Worm (Caenorhabditis elegans): Measurements from ENCODE around the gene ints-7.

ints-7 gene

ce11 chrII:11582698-11583097 lies at the start of gene ints-7:
Gene ints-7 (plus strand): TSS chrII:11582849.
- no peak for TF ChIP-seq tbx-8 (GFP tag; optimal IDR thresholded peaks at IDR 0.05)
- TF ChIP-seq sptf-1 (tag; optimal IDR thresholded peaks at IDR 0.05), result no peak
- no peak for TF ChIP-seq blmp-1 (tag; optimal IDR thresholded peaks at IDR 0.05)
- TF ChIP-seq elt-3 (tag; optimal IDR thresholded peaks at IDR 0.05), result no peak
- no peak for TF ChIP-seq mab-5 (tag; optimal IDR thresholded peaks at IDR 0.05)

ce11 chrII:11533716-11534115 lies 48.9 kb upstream of the ints-7 start, which contains the start of gene mdt-8:
Gene mdt-8 (minus strand): TSS chrII:11533816.
- TF ChIP-seq snpc-4 (tag; optimal IDR thresholded peaks at IDR 0.05) (no peak), flh-1 (GFP tag; optimal IDR thresholded peaks at IDR 0.05) (no peak), ztf-11 (tag; optimal IDR thresholded peaks at IDR 0.05) (no peak), ceh-43 (GFP tag; optimal IDR thresholded peaks at IDR 0.05) (no peak), ceh-39 (tag; optimal IDR thresholded peaks at IDR 0.05) (no peak), bed-3 (GFP tag; optimal IDR thresholded peaks at IDR 0.05) (no peak), elt-1 (tag; optimal IDR thresholded peaks at IDR 0.05; ENCODE audit: borderline replicate concordance, insufficient read depth) (no peak), sem-2 (GFP tag; optimal IDR thresholded peaks at IDR 0.05) (no peak), elt-3 (tag; optimal IDR thresholded peaks at IDR 0.05) (no peak), lin-32 (GFP tag; optimal IDR thresholded peaks at IDR 0.05) (no peak), nhr-28 (tag; optimal IDR thresholded peaks at IDR 0.05) (no peak)

ce11 chrII:11534429-11535099 lies 48.1 kb upstream of the ints-7 start, which contains the start of gene Y62F5A.12:
Gene Y62F5A.12 (minus strand): TSS chrII:11534479.
- TF ChIP-seq tbx-8 (GFP tag; optimal IDR thresholded peaks at IDR 0.05) (peak; percentile 6), lsy-2 (tag; optimal IDR thresholded peaks at IDR 0.05) (peak; percentile 46), ces-1 (GFP tag; optimal IDR thresholded peaks at IDR 0.05) (peak; percentile 61), M03D4.4 (tag; optimal IDR thresholded peaks at IDR 0.05) (peak; percentile 49), ham-2 (GFP tag; optimal IDR thresholded peaks at IDR 0.05) (peak; percentile 26), bed-3 (GFP tag; optimal IDR thresholded peaks at IDR 0.05) (peak; percentile 17), sptf-1 (tag; optimal IDR thresholded peaks at IDR 0.05) (peak; percentile 95), unc-120 (tag; optimal IDR thresholded peaks at IDR 0.05; ENCODE audit: poor library complexity, severe bottlenecking) (peak; percentile 79), drap-1 (GFP tag; optimal IDR thresholded peaks at IDR 0.05) (peak; percentile 57), cnd-1 (tag; optimal IDR thresholded peaks at IDR 0.05) (peak; percentile 68), mls-2 (tag; optimal IDR thresholded peaks at IDR 0.05) (peak; percentile 52), nhr-237 (tag; optimal IDR thresholded peaks at IDR 0.05) (peak; percentile 1), pha-4 (tag; optimal IDR thresholded peaks at IDR 0.05) (peak; percentile 22), hlh-1 (tag; optimal IDR thresholded peaks at IDR 0.05) (peak; percentile 7), mep-1 (tag; optimal IDR thresholded peaks at IDR 0.05) (peak; percentile 85), lin-13 (tag; optimal IDR thresholded peaks at IDR 0.05) (peak; percentile 77), lin-32 (GFP tag; optimal IDR thresholded peaks at IDR 0.05) (peak; percentile 56)

- peak; percentile 35 for TF ChIP-seq ces-1 (GFP tag; optimal IDR thresholded peaks at IDR 0.05)
- no peak for TF ChIP-seq mep-1 (tag; optimal IDR thresholded peaks at IDR 0.05)
- TF ChIP-seq sem-2 (GFP tag; optimal IDR thresholded peaks at IDR 0.05), result peak; percentile 40
- no peak for TF ChIP-seq pha-4 (tag; optimal IDR thresholded peaks at IDR 0.05)
- no peak for TF ChIP-seq ceh-83 (GFP tag; optimal IDR thresholded peaks at IDR 0.05)
- TF ChIP-seq zip-8 (tag; optimal IDR thresholded peaks at IDR 0.05), result no peak
- TF ChIP-seq hlh-1 (tag; optimal IDR thresholded peaks at IDR 0.05), result no peak
- TF ChIP-seq cnd-1 (tag; optimal IDR thresholded peaks at IDR 0.05), result peak; percentile 66
- TF ChIP-seq unc-39 (tag; optimal IDR thresholded peaks at IDR 0.05), result no peak
- TF ChIP-seq ceh-39 (tag; optimal IDR thresholded peaks at IDR 0.05), result peak; percentile 41
- peak; percentile 22 for TF ChIP-seq ztf-11 (tag; optimal IDR thresholded peaks at IDR 0.05)
- TF ChIP-seq bed-3 (GFP tag; optimal IDR thresholded peaks at IDR 0.05), result no peak
- no peak for TF ChIP-seq nhr-28 (tag; optimal IDR thresholded peaks at IDR 0.05)
- no peak for TF ChIP-seq M03D4.4 (tag; optimal IDR thresholded peaks at IDR 0.05)
- TF ChIP-seq sptf-1 (tag; optimal IDR thresholded peaks at IDR 0.05), result peak; percentile 76
- TF ChIP-seq elt-1 (tag; optimal IDR thresholded peaks at IDR 0.05; ENCODE audit: borderline replicate concordance, insufficient read depth), result no peak
- TF ChIP-seq tbx-8 (GFP tag; optimal IDR thresholded peaks at IDR 0.05), result no peak
- TF ChIP-seq nhr-2 (tag; optimal IDR thresholded peaks at IDR 0.05), result peak; percentile 82
- no peak for TF ChIP-seq flh-1 (GFP tag; optimal IDR thresholded peaks at IDR 0.05)
- no peak for TF ChIP-seq snpc-4 (tag; optimal IDR thresholded peaks at IDR 0.05)
- no peak for TF ChIP-seq lin-32 (GFP tag; optimal IDR thresholded peaks at IDR 0.05)
- TF ChIP-seq nhr-12 (tag; optimal IDR thresholded peaks at IDR 0.05), result no peak
- no peak for TF ChIP-seq mab-5 (tag; optimal IDR thresholded peaks at IDR 0.05)
- TF ChIP-seq nhr-76 (tag; optimal IDR thresholded peaks at IDR 0.05), result no peak
- no peak for TF ChIP-seq unc-120 (tag; optimal IDR thresholded peaks at IDR 0.05; ENCODE audit: poor library complexity, severe bottlenecking)
- TF ChIP-seq drap-1 (GFP tag; optimal IDR thresholded peaks at IDR 0.05), result peak; percentile 61
- TF ChIP-seq ham-2 (GFP tag; optimal IDR thresholded peaks at IDR 0.05), result no peak
- no peak for TF ChIP-seq blmp-1 (tag; optimal IDR thresholded peaks at IDR 0.05)
- peak; percentile 45 for TF ChIP-seq unc-62 (GFP tag; optimal IDR thresholded peaks at IDR 0.05)
- peak; percentile 73 for TF ChIP-seq mls-2 (tag; optimal IDR thresholded peaks at IDR 0.05)
- peak; percentile 20 for TF ChIP-seq ceh-43 (GFP tag; optimal IDR thresholded peaks at IDR 0.05)
- no peak for TF ChIP-seq nhr-237 (tag; optimal IDR thresholded peaks at IDR 0.05)
- TF ChIP-seq elt-3 (tag; optimal IDR thresholded peaks at IDR 0.05), result no peak
- no peak for TF ChIP-seq lsy-2 (tag; optimal IDR thresholded peaks at IDR 0.05)
- no peak for TF ChIP-seq lin-13 (tag; optimal IDR thresholded peaks at IDR 0.05)
Measured at ce11 chrII:11535429-11535828, 47.2 kb upstream of the ints-7 start.
